Worm (Caenorhabditis elegans) whole organism, young adult: Measurements from ENCODE around the gene T08B1.4.

Experiments
- B0019.2 ChIP-seq: fragments of 200-800 bp; sonication (Bioruptor generic); conservative IDR thresholded peaks from 2 replicates; pipeline ENCODE4 v1.3.6; 2022; ENCODE audit warnings: missing genetic modification reagents, missing genetic modification characterization, missing compliant biosample characterization
- B0336.3 ChIP-seq: fragments of 200-800 bp; sonication (Bioruptor generic); IDR thresholded peaks from 2 replicates; pipeline ENCODE4 v1.3.6; 2022; ENCODE audit warnings: missing genetic modification characterization, missing compliant biosample characterization
- C06A6.2 ChIP-seq: fragments of 200-800 bp; sonication (Bioruptor generic); conservative IDR thresholded peaks from 2 replicates; pipeline ENCODE4 v1.3.6; 2022; ENCODE audit warnings: missing genetic modification characterization, missing compliant biosample characterization
- F22D6.2 ChIP-seq: sonication (generic microtip); optimal IDR thresholded peaks from 2 replicates; lab custom pipeline; 2016; ENCODE audit warnings: mild to moderate bottlenecking, missing genetic modification characterization, missing compliant biosample characterization
- F33H1.4 ChIP-seq: fragments of 200-800 bp; sonication (Bioruptor generic); IDR thresholded peaks from 2 replicates; pipeline ENCODE4 v1.3.6; 2022; ENCODE audit warnings: missing genetic modification reagents, missing genetic modification characterization, missing compliant biosample characterization
- F39B2.1 ChIP-seq: fragments of 200-800 bp; sonication (Bioruptor generic); IDR thresholded peaks from 2 replicates; pipeline ENCODE4 v1.3.6; 2022; ENCODE audit warnings: missing genetic modification reagents, missing genetic modification characterization, missing compliant biosample characterization
- T07F8.4 ChIP-seq: sonication (generic microtip); optimal IDR thresholded peaks from 2 replicates; lab custom pipeline; 2016; ENCODE audit warnings: mild to moderate bottlenecking, missing genetic modification characterization, moderate library complexity, missing compliant biosample characterization
- Y53G8AR.9 ChIP-seq: fragments of 200-800 bp; sonication (Bioruptor generic); conservative IDR thresholded peaks from 2 replicates; pipeline ENCODE4 v1.3.6; 2022; ENCODE audit warnings: missing genetic modification reagents, missing genetic modification characterization, missing compliant biosample characterization
- Y56A3A.18 ChIP-seq: fragments of 200-800 bp; sonication (Bioruptor generic); IDR thresholded peaks from 2 replicates; pipeline ENCODE4 v1.3.6; 2022; ENCODE audit warnings: missing genetic modification reagents, missing genetic modification characterization, missing compliant biosample characterization
- Y95B8A.8 ChIP-seq: fragments of 200-800 bp; sonication (Bioruptor generic); IDR thresholded peaks from 2 replicates; pipeline ENCODE4 v1.3.6; 2022; ENCODE audit warnings: missing genetic modification reagents, missing genetic modification characterization, missing compliant biosample characterization
- ZK185.1 ChIP-seq: sonication (generic microtip); optimal IDR thresholded peaks from 2 replicates; lab custom pipeline; 2016; ENCODE audit warnings: mild to moderate bottlenecking, missing genetic modification characterization, missing compliant biosample characterization; ENCODE audit not compliant: poor library complexity, severe bottlenecking
- ama-1 ChIP-seq, 3 experiments: fragments of 150-350 bp in 1 of 3; sonication (generic microtip) in 2 of 3; optimal IDR thresholded peaks; 2 replicates each; lab custom pipeline; 2014 to 2018; ENCODE audit warnings: missing biosample characterization in 2 of 3, missing genetic modification characterization in 2 of 3, missing genetic modification reagents in 2 of 3
- atf-7 ChIP-seq: sonication (generic microtip); optimal IDR thresholded peaks from 2 replicates; lab custom pipeline; 2017; ENCODE audit warnings: mild to moderate bottlenecking, missing genetic modification characterization, missing compliant biosample characterization
- athp-1 ChIP-seq: sonication (generic microtip); optimal IDR thresholded peaks from 2 replicates; lab custom pipeline; 2017; ENCODE audit warnings: mild to moderate bottlenecking, missing genetic modification characterization, missing compliant biosample characterization
- attf-3 ChIP-seq: fragments of 200-800 bp; sonication (Bioruptor generic); conservative IDR thresholded peaks from 2 replicates; pipeline ENCODE4 v1.3.6; 2022; ENCODE audit warnings: missing genetic modification reagents, missing genetic modification characterization, missing compliant biosample characterization
- ceh-58 ChIP-seq: fragments of 200-800 bp; sonication (Bioruptor generic); IDR thresholded peaks from 2 replicates; pipeline ENCODE4 v1.3.6; 2022; ENCODE audit warnings: missing genetic modification characterization, missing compliant biosample characterization
- dpff-1 ChIP-seq: sonication (generic microtip); optimal IDR thresholded peaks from 2 replicates; lab custom pipeline; 2017; ENCODE audit warnings: mild to moderate bottlenecking, missing genetic modification characterization, missing compliant biosample characterization
- egrh-3 ChIP-seq: fragments of 200-800 bp; sonication (Bioruptor generic); IDR thresholded peaks from 2 replicates; pipeline ENCODE4 v1.3.6; 2022; ENCODE audit warnings: missing genetic modification reagents, missing genetic modification characterization, missing compliant biosample characterization
- hlh-26 ChIP-seq: fragments of 200-800 bp; sonication (Bioruptor generic); conservative IDR thresholded peaks from 2 replicates; pipeline ENCODE4 v1.3.6; 2022; ENCODE audit warnings: missing genetic modification reagents, missing genetic modification characterization, missing compliant biosample characterization
- lin-35 ChIP-seq, 3 experiments: fragments of 150-350 bp in 2 of 3; sonication (generic microtip) in 1 of 3; optimal IDR thresholded peaks; 2 replicates each; lab custom pipeline; 2014 to 2018; ENCODE audit warnings: missing biosample characterization in 3 of 3, missing genetic modification characterization in 3 of 3, missing genetic modification reagents in 3 of 3
- lin-40 ChIP-seq: sonication (generic microtip); optimal IDR thresholded peaks from 2 replicates; lab custom pipeline; 2016; ENCODE audit warnings: missing genetic modification characterization, mild to moderate bottlenecking, missing compliant biosample characterization, missing genotype, missing genetic modification reagents
- madf-3 ChIP-seq: fragments of 200-800 bp; sonication (Bioruptor generic); IDR thresholded peaks from 2 replicates; pipeline ENCODE4 v1.3.6; 2022; ENCODE audit warnings: missing genetic modification reagents, missing genetic modification characterization, missing compliant biosample characterization
- madf-6 ChIP-seq: fragments of 200-800 bp; sonication (Bioruptor generic); IDR thresholded peaks from 2 replicates; pipeline ENCODE4 v1.3.6; 2022; ENCODE audit warnings: missing genetic modification reagents, missing genetic modification characterization, missing compliant biosample characterization
- madf-8 ChIP-seq: fragments of 200-800 bp; sonication (Bioruptor generic); conservative IDR thresholded peaks from 2 replicates; pipeline ENCODE4 v1.3.6; 2022; ENCODE audit warnings: missing genetic modification reagents, missing genetic modification characterization, missing compliant biosample characterization
- mcd-1 ChIP-seq: fragments of 200-800 bp; sonication (Bioruptor generic); IDR thresholded peaks from 2 replicates; pipeline ENCODE4 v1.3.6; 2022; ENCODE audit warnings: missing genetic modification reagents, missing genetic modification characterization, missing compliant biosample characterization
- nhr-80 ChIP-seq: sonication (generic microtip); optimal IDR thresholded peaks from 2 replicates; lab custom pipeline; 2016; ENCODE audit warnings: missing genetic modification characterization, missing compliant biosample characterization
- pha-4 ChIP-seq: fragments of 150-350 bp; sonication (generic microtip); optimal IDR thresholded peaks from 2 replicates; lab custom pipeline; 2014; ENCODE audit warnings: missing biosample characterization, missing genetic modification reagents, missing genetic modification characterization
- rec-8 ChIP-seq, 2 experiments: sonication (generic microtip); optimal IDR thresholded peaks; 2 replicates each; lab custom pipeline; 2016; ENCODE audit warnings: mild to moderate bottlenecking in 2 of 2, missing genetic modification characterization in 2 of 2, missing genetic modification reagents in 2 of 2, missing genotype in 2 of 2, missing biosample characterization in 1 of 2, missing compliant biosample characterization in 1 of 2, moderate library complexity in 1 of 2
- sea-2 ChIP-seq: fragments of 200-800 bp; sonication (Bioruptor generic); IDR thresholded peaks from 2 replicates; pipeline ENCODE4 v1.3.6; 2022; ENCODE audit warnings: missing genetic modification characterization, missing compliant biosample characterization
- snpc-1.1 ChIP-seq: sonication (generic microtip); optimal IDR thresholded peaks from 2 replicates; lab custom pipeline; 2017; ENCODE audit warnings: missing genetic modification characterization, mild to moderate bottlenecking, missing compliant biosample characterization, antibody characterized with exemption, moderate library complexity, missing genotype, missing genetic modification reagents; ENCODE audit not compliant: insufficient read depth
- tbx-9 ChIP-seq: sonication (generic microtip); optimal IDR thresholded peaks from 2 replicates; lab custom pipeline; 2016; ENCODE audit warnings: borderline replicate concordance, missing genetic modification characterization, inconsistent platforms, missing compliant biosample characterization
- tlf-1 ChIP-seq: fragments of 200-800 bp; sonication (Bioruptor generic); optimal IDR thresholded peaks from 2 replicates; lab custom pipeline; 2018; ENCODE audit warnings: mild to moderate bottlenecking, missing genetic modification characterization, missing compliant biosample characterization
- unc-130 ChIP-seq: sonication (generic microtip); optimal IDR thresholded peaks from 2 replicates; lab custom pipeline; 2016; ENCODE audit warnings: missing genetic modification reagents, missing genetic modification characterization, missing compliant biosample characterization
- xnd-1 ChIP-seq: sonication (generic microtip); optimal IDR thresholded peaks from 2 replicates; lab custom pipeline; 2016; ENCODE audit warnings: missing genotype, missing genetic modification reagents, missing genetic modification characterization, missing compliant biosample characterization
- zim-3 ChIP-seq: sonication (generic microtip); optimal IDR thresholded peaks from 2 replicates; lab custom pipeline; 2017; ENCODE audit warnings: mild to moderate bottlenecking, missing genetic modification characterization, moderate library complexity, missing compliant biosample characterization
- ztf-22 ChIP-seq: fragments of 200-800 bp; sonication (Bioruptor generic); optimal IDR thresholded peaks from 2 replicates; lab custom pipeline; 2018; ENCODE audit warnings: mild to moderate bottlenecking, missing genetic modification characterization, moderate library complexity, missing compliant biosample characterization
- ztf-3 ChIP-seq: fragments of 200-800 bp; sonication (Bioruptor generic); optimal IDR thresholded peaks from 2 replicates; lab custom pipeline; 2018; ENCODE audit warnings: mild to moderate bottlenecking, missing genetic modification characterization, missing compliant biosample characterization

Gene T08B1.4

ce11 chrV:1968809-1969208 lies 10.3 kb upstream of the T08B1.4 start:
- no peak for TF ChIP-seq attf-3 (GFP tag; lab: Robert Waterston, UW)
- TF ChIP-seq atf-7 (tag; lab: Kevin White, UChicago): no peak
- no peak for TF ChIP-seq F33H1.4
- TF ChIP-seq zim-3 (tag; lab: Kevin White, UChicago): no peak
- TF ChIP-seq madf-8: no peak
- TF ChIP-seq, all 124 proteins: peak for 0

- no peak for TF ChIP-seq xnd-1 (tag; lab: Kevin White, UChicago)
- no peak for TF ChIP-seq T07F8.4 (tag; lab: Kevin White, UChicago)
- no peak for TF ChIP-seq mcd-1
- no peak for TF ChIP-seq lin-35 (GFP tag; optimal IDR thresholded peaks at IDR 0.05; lab: Kevin White, UChicago)
- TF ChIP-seq ztf-3 (GFP tag; lab: Kevin White, UChicago): no peak
- no peak for TF ChIP-seq ZK185.1 (tag; lab: Kevin White, UChicago)
- TF ChIP-seq tbx-9 (tag; lab: Kevin White, UChicago): no peak
- no peak for TF ChIP-seq pha-4 (tag; lab: Kevin White, UChicago)
- TF ChIP-seq sea-2: no peak
- TF ChIP-seq Y95B8A.8 (GFP tag; lab: Robert Waterston, UW): no peak
- no peak for TF ChIP-seq F39B2.1 (GFP tag; lab: Robert Waterston, UW)
Observed at ce11 chrV:1969228-1969627, 9.8 kb upstream of the T08B1.4 start, which contains the start of gene acs-3. Gene acs-3, plus strand, starts transcription at chrV:1969528.

DNA sequence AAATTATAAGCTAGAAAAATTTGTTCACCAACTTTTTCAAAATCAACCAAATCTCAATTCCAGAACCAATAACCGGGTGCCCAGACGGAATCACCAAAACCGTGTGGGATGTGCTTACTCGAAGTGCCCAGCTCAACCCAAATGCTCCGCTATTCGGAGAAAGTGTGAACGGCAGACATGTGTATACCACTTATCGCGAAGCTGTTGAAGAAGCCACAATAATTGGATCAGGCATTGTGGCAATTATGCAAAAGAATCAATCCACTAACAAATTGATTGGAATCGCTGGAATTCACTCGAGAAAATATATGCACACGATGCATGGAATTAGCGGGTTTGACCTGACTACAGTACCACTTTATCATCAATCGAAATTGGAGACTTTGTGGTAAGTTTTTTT lies 9.4 kb upstream of the T08B1.4 start:
- no peak for TF ChIP-seq lin-40 (tag; lab: Kevin White, UChicago)

DNA sequence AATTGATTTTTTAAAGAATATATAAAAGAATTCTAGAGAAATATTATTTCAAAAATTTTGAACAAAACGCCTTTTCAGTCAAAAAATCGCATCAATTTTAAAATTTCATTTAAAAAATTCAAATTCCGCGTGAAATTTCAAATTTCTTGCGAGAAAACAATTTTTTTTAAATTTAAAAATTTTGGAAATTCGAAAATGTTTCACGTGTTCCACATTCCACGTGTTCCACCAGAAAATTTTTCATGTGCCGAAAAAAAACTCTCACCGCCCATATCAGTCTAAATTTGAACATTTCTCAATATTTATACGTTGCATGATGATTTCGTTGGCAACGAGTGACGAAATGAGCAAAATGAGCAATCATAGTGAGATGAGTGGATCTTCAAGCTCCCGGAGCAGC lies 4.0 kb upstream of the T08B1.4 start, which contains the start of gene fbxa-201:
Gene fbxa-201, plus strand, starts transcription at position 301 of the 400 bp plus-strand sequence.
- TF ChIP-seq zim-3 (tag; lab: Kevin White, UChicago) (no peak), tlf-1 (GFP tag; lab: Kevin White, UChicago) (no peak), ama-1 (optimal IDR thresholded peaks at IDR 0.05; lab: Kevin White, UChicago) (no peak), ama-1 (GFP tag; optimal IDR thresholded peaks at IDR 0.05; lab: Kevin White, UChicago) (no peak), rec-8 (tag; optimal IDR thresholded peaks at IDR 0.05; lab: Kevin White, UChicago) (no peak), B0019.2 (no peak), xnd-1 (tag; lab: Kevin White, UChicago) (no peak), nhr-80 (no peak), madf-3 (GFP tag; lab: Robert Waterston, UW) (no peak), B0336.3 (GFP tag; lab: Robert Waterston, UW) (no peak), egrh-3 (GFP tag; lab: Robert Waterston, UW) (no peak), ztf-22 (GFP tag; lab: Kevin White, UChicago) (no peak), hlh-26 (GFP tag; lab: Robert Waterston, UW) (no peak), athp-1 (tag; lab: Kevin White, UChicago) (no peak), ceh-58 (GFP tag; lab: Robert Waterston, UW) (no peak), lin-40 (tag; lab: Kevin White, UChicago) (no peak)

DNA sequence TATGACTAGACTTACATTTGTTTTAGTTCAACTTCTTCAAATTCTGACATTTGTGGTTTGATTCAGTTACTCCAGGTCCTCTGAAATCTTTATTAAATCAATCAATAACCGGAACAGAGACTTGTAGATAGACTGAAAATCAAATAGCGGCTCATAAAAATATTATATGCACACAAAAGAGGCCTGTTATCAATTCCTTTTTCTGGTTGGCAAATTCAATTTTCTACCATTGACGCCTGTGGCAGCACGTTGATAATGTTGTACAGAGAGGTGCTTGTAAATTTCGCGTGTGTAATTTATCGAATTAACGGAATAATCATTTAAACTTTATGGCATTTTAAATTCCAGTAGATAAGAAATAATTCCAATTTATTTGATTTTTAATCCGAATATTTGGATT lies 7.9 kb downstream of the T08B1.4 start, which contains the start of gene T08B1.1:
Gene T08B1.1, minus strand, starts transcription at position 92 of the 400 bp plus-strand sequence.
- TF ChIP-seq unc-130 (no peak), nhr-80 (peak; percentile 64), madf-6 (GFP tag; lab: Robert Waterston, UW) (no peak), C06A6.2 (GFP tag; lab: Robert Waterston, UW) (no peak), Y53G8AR.9 (GFP tag; lab: Robert Waterston, UW) (no peak), snpc-1.1 (tag; lab: Kevin White, UChicago) (no peak), F22D6.2 (tag; lab: Kevin White, UChicago) (no peak), Y56A3A.18 (GFP tag; lab: Robert Waterston, UW) (no peak), dpff-1 (tag; lab: Kevin White, UChicago) (no peak)
- TF ChIP-seq, all 124 proteins: peak for 1
